Worm (Caenorhabditis elegans): ENCODE results near the gene T04C12.8.

The T04C12.8 gene

ce11 chrV:11057043-11057442 lies 12.1 kb downstream of the T04C12.8 start, which contains the start of gene srh-75:
srh-75 (minus strand) TSS chrV:11057143.
- TF ChIP-seq unc-62 (GFP tag; optimal IDR thresholded peaks at IDR 0.05), result no peak

- TF ChIP-seq unc-62 (GFP tag; optimal IDR thresholded peaks at IDR 0.05), result no peak
Measured at ce11 chrV:11056484-11056883, 12.7 kb downstream of the T04C12.8 start.

ce11 chrV:11053827-11054226 lies 15.3 kb downstream of the T04C12.8 start, which contains the start of gene T04C12.7:
T04C12.7 (plus strand) TSS chrV:11054127.
- no peak for TF ChIP-seq unc-62 (GFP tag; optimal IDR thresholded peaks at IDR 0.05)

ce11 chrV:11051921-11052320 lies 17.2 kb downstream of the T04C12.8 start, which contains the start of gene T04C12.33:
T04C12.33 (plus strand) TSS chrV:11052221.
- TF ChIP-seq unc-62 (GFP tag; optimal IDR thresholded peaks at IDR 0.05), result no peak

- no peak for TF ChIP-seq unc-62 (GFP tag; optimal IDR thresholded peaks at IDR 0.05)
Measured at ce11 chrV:11048678-11049077, 20.5 kb downstream of the T04C12.8 start, which contains the start of gene srh-74. srh-74 (minus strand) TSS chrV:11048778.

ce11 chrV:11046730-11047129 lies 22.4 kb downstream of the T04C12.8 start, which contains the start of gene dhs-18:
dhs-18 (minus strand) TSS chrV:11046833.
- no peak for TF ChIP-seq unc-62 (GFP tag; optimal IDR thresholded peaks at IDR 0.05)

ce11 chrV:11043767-11044166 lies 25.4 kb downstream of the T04C12.8 start, which contains the start of gene C45B11.6:
C45B11.6 (plus strand) TSS chrV:11044067.
- TF ChIP-seq unc-62 (GFP tag; optimal IDR thresholded peaks at IDR 0.05), result no peak

- no peak for TF ChIP-seq unc-62 (GFP tag; optimal IDR thresholded peaks at IDR 0.05)
Measured at ce11 chrV:11042538-11042937, 26.6 kb downstream of the T04C12.8 start, which contains the start of gene C45B11.2. C45B11.2 (plus strand) TSS chrV:11042710.

- no peak for TF ChIP-seq unc-62 (GFP tag; optimal IDR thresholded peaks at IDR 0.05)
Measured at ce11 chrV:11041499-11041898, 27.7 kb downstream of the T04C12.8 start, which contains the start of gene C45B11.5. C45B11.5 (plus strand) TSS chrV:11041799.

- TF ChIP-seq unc-62 (GFP tag; optimal IDR thresholded peaks at IDR 0.05), result no peak
Measured at ce11 chrV:11040473-11040872, 28.7 kb downstream of the T04C12.8 start, which contains the start of gene C45B11.8. C45B11.8 (plus strand) TSS chrV:11040773.

- no peak for TF ChIP-seq unc-62 (GFP tag; optimal IDR thresholded peaks at IDR 0.05)
Measured at ce11 chrV:11040020-11040419, 29.1 kb downstream of the T04C12.8 start, which contains the start of gene C45B11.9. C45B11.9 (plus strand) TSS chrV:11040320.

ce11 chrV:11039379-11039954 lies 29.7 kb downstream of the T04C12.8 start, which contains the start of gene pak-2:
pak-2 (minus strand) TSS chrV:11039429.
- TF ChIP-seq unc-62 (GFP tag; optimal IDR thresholded peaks at IDR 0.05), result no peak

ce11 chrV:11034748-11035147 lies 34.4 kb downstream of the T04C12.8 start, which contains the start of gene pptr-2:
pptr-2 (minus strand) TSS chrV:11034931.
- TF ChIP-seq unc-62 (GFP tag; optimal IDR thresholded peaks at IDR 0.05), result no peak

ce11 chrV:11033241-11033640 lies 35.9 kb downstream of the T04C12.8 start:
- TF ChIP-seq unc-62 (GFP tag; optimal IDR thresholded peaks at IDR 0.05), result no peak

- no peak for TF ChIP-seq unc-62 (GFP tag; optimal IDR thresholded peaks at IDR 0.05)
Measured at ce11 chrV:11030675-11031074, 38.5 kb downstream of the T04C12.8 start.

ce11 chrV:11029309-11029708 lies 39.8 kb downstream of the T04C12.8 start:
- no peak for TF ChIP-seq unc-62 (GFP tag; optimal IDR thresholded peaks at IDR 0.05)

ce11 chrV:11027740-11028139 lies 41.4 kb downstream of the T04C12.8 start:
- TF ChIP-seq unc-62 (GFP tag; optimal IDR thresholded peaks at IDR 0.05), result no peak

Data from whole organism, dauer.